Worm (Caenorhabditis elegans) whole organism, mixed stage, embryonic: ENCODE data around the gene math-19.
"Not testable (repeated sequence)": the region's sequence is repeated elsewhere in the genome, so short reads cannot be mapped to it uniquely, and the experiment has no call there.

Experiments
- M03D4.4 ChIP-seq: sonication (generic microtip); optimal IDR thresholded peaks from 2 replicates; lab custom pipeline; 2017; ENCODE audit warnings: mild to moderate bottlenecking, missing genetic modification characterization, missing compliant biosample characterization
- bed-3 ChIP-seq: fragments of 200-800 bp; sonication (Bioruptor generic); optimal IDR thresholded peaks from 3 replicates; lab custom pipeline; 2018; ENCODE audit warnings: mild to moderate bottlenecking, missing genetic modification characterization, moderate library complexity, missing compliant biosample characterization
- blmp-1 ChIP-seq: fragments of 150-350 bp; optimal IDR thresholded peaks from 2 replicates; lab custom pipeline; 2014; ENCODE audit warnings: missing biosample characterization, missing genetic modification characterization
- ceh-39 ChIP-seq: fragments of 150-350 bp; optimal IDR thresholded peaks from 2 replicates; lab custom pipeline; 2014; ENCODE audit warnings: missing biosample characterization, missing genetic modification characterization
- ceh-43 ChIP-seq: fragments of 200-800 bp; sonication (Bioruptor generic); optimal IDR thresholded peaks from 2 replicates; lab custom pipeline; 2018; ENCODE audit warnings: mild to moderate bottlenecking, missing genetic modification characterization, moderate library complexity, missing compliant biosample characterization
- ceh-83 ChIP-seq: fragments of 200-800 bp; sonication (Bioruptor generic); optimal IDR thresholded peaks from 2 replicates; lab custom pipeline; 2018; ENCODE audit warnings: mild to moderate bottlenecking, missing genetic modification characterization, missing compliant biosample characterization
- ces-1 ChIP-seq: fragments of 150-350 bp; optimal IDR thresholded peaks from 2 replicates; lab custom pipeline; 2014; ENCODE audit warnings: missing biosample characterization, missing genetic modification reagents, missing genetic modification characterization
- cnd-1 ChIP-seq: fragments of 200-800 bp; sonication (Bioruptor generic); optimal IDR thresholded peaks from 2 replicates; lab custom pipeline; 2018; ENCODE audit warnings: mild to moderate bottlenecking, missing genetic modification characterization, missing compliant biosample characterization
- drap-1 ChIP-seq: fragments of 200-800 bp; sonication (Bioruptor generic); optimal IDR thresholded peaks from 3 replicates; lab custom pipeline; 2018; ENCODE audit warnings: mild to moderate bottlenecking, missing genetic modification characterization, missing compliant biosample characterization
- elt-3 ChIP-seq: fragments of 150-350 bp; optimal IDR thresholded peaks from 2 replicates; lab custom pipeline; 2014; ENCODE audit warnings: missing biosample characterization, missing genetic modification characterization
- flh-1 ChIP-seq: fragments of 200-800 bp; sonication (Bioruptor generic); optimal IDR thresholded peaks from 2 replicates; lab custom pipeline; 2018; ENCODE audit warnings: mild to moderate bottlenecking, missing genetic modification characterization, moderate library complexity, missing compliant biosample characterization
- ham-2 ChIP-seq: fragments of 200-800 bp; sonication (Bioruptor generic); optimal IDR thresholded peaks from 2 replicates; lab custom pipeline; 2018; ENCODE audit warnings: mild to moderate bottlenecking, missing genetic modification characterization, missing compliant biosample characterization
- hlh-1 ChIP-seq: fragments of 150-350 bp; optimal IDR thresholded peaks from 2 replicates; lab custom pipeline; 2014; ENCODE audit warnings: missing biosample characterization, missing genetic modification reagents, missing genetic modification characterization
- lin-13 ChIP-seq: fragments of 150-350 bp; optimal IDR thresholded peaks from 2 replicates; lab custom pipeline; 2014; ENCODE audit warnings: missing biosample characterization, missing genetic modification characterization
- lin-32 ChIP-seq: fragments of 200-800 bp; sonication (Bioruptor generic); optimal IDR thresholded peaks from 2 replicates; lab custom pipeline; 2018; ENCODE audit warnings: mild to moderate bottlenecking, missing genetic modification characterization, missing compliant biosample characterization
- mab-5 ChIP-seq: fragments of 150-350 bp; optimal IDR thresholded peaks from 2 replicates; lab custom pipeline; 2014; ENCODE audit warnings: missing biosample characterization, missing genetic modification characterization
- mep-1 ChIP-seq: fragments of 150-350 bp; optimal IDR thresholded peaks from 2 replicates; lab custom pipeline; 2017; ENCODE audit warnings: missing biosample characterization, missing genetic modification reagents, missing genetic modification characterization, inconsistent platforms
- mls-2 ChIP-seq: sonication (generic microtip); optimal IDR thresholded peaks from 2 replicates; lab custom pipeline; 2016; ENCODE audit warnings: mild to moderate bottlenecking, missing genetic modification characterization, moderate library complexity, missing compliant biosample characterization
- nhr-12 ChIP-seq: fragments of 150-350 bp; optimal IDR thresholded peaks from 2 replicates; lab custom pipeline; 2014; ENCODE audit warnings: missing biosample characterization, missing genetic modification characterization
- nhr-2 ChIP-seq: fragments of 150-350 bp; optimal IDR thresholded peaks from 2 replicates; lab custom pipeline; 2014; ENCODE audit warnings: missing biosample characterization, missing genetic modification characterization
- nhr-237 ChIP-seq: fragments of 150-350 bp; optimal IDR thresholded peaks from 2 replicates; lab custom pipeline; 2014; ENCODE audit warnings: missing biosample characterization, missing genetic modification characterization
- nhr-28 ChIP-seq: fragments of 150-350 bp; optimal IDR thresholded peaks from 2 replicates; lab custom pipeline; 2014; ENCODE audit warnings: missing biosample characterization, missing genetic modification characterization
- pha-4 ChIP-seq: fragments of 150-350 bp; optimal IDR thresholded peaks from 2 replicates; lab custom pipeline; 2018; ENCODE audit warnings: missing biosample characterization, missing genetic modification reagents, missing genetic modification characterization
- sem-2 ChIP-seq: fragments of 200-800 bp; sonication (Bioruptor generic); optimal IDR thresholded peaks from 2 replicates; lab custom pipeline; 2018; ENCODE audit warnings: mild to moderate bottlenecking, missing genetic modification characterization, missing compliant biosample characterization
- snpc-4 ChIP-seq: fragments of 150-350 bp; optimal IDR thresholded peaks from 2 replicates; lab custom pipeline; 2014; ENCODE audit warnings: missing biosample characterization, missing genetic modification characterization
- sptf-1 ChIP-seq: sonication (generic microtip); optimal IDR thresholded peaks from 2 replicates; lab custom pipeline; 2017; ENCODE audit warnings: mild to moderate bottlenecking, missing genetic modification characterization, moderate library complexity, missing compliant biosample characterization
- tbx-8 ChIP-seq: fragments of 200-800 bp; sonication (Bioruptor generic); optimal IDR thresholded peaks from 2 replicates; lab custom pipeline; 2018; ENCODE audit warnings: mild to moderate bottlenecking, missing genetic modification characterization, moderate library complexity, missing compliant biosample characterization
- unc-39 ChIP-seq: fragments of 150-350 bp; optimal IDR thresholded peaks from 2 replicates; lab custom pipeline; 2014; ENCODE audit warnings: missing biosample characterization, missing genetic modification characterization
- ztf-11 ChIP-seq: fragments of 150-350 bp; optimal IDR thresholded peaks from 2 replicates; lab custom pipeline; 2014; ENCODE audit warnings: missing biosample characterization, missing genetic modification characterization

Gene math-19

ce11 chrII:2026525-2026924 is 27.9 kb downstream of the math-19 start, which contains the start of gene bath-21:
bath-21 (minus strand) TSS chrII:2026625.
- no peak for TF ChIP-seq mls-2 (tag; lab: Kevin White, UChicago)
- TF ChIP-seq blmp-1 (tag; lab: Kevin White, UChicago): no peak
- TF ChIP-seq nhr-237 (tag; lab: Kevin White, UChicago): no peak
- TF ChIP-seq sptf-1 (tag; lab: Kevin White, UChicago): no peak
- no peak for TF ChIP-seq sem-2 (GFP tag; lab: Kevin White, UChicago)
- no peak for TF ChIP-seq ham-2
- TF ChIP-seq unc-39 (tag; lab: Kevin White, UChicago): no peak
- no peak for TF ChIP-seq ztf-11
- no peak for TF ChIP-seq nhr-2 (tag; lab: Kevin White, UChicago)
- no peak for TF ChIP-seq elt-3 (tag; lab: Kevin White, UChicago)
- no peak for TF ChIP-seq lin-13 (tag; lab: Kevin White, UChicago)
- TF ChIP-seq nhr-28 (tag; lab: Kevin White, UChicago): no peak
- no peak for TF ChIP-seq mab-5 (tag; lab: Kevin White, UChicago)
- TF ChIP-seq bed-3 (GFP tag; lab: Kevin White, UChicago): no peak
- TF ChIP-seq mep-1 (tag; lab: Kevin White, UChicago): no peak
- no peak for TF ChIP-seq nhr-12
- TF ChIP-seq ces-1 (GFP tag; lab: Kevin White, UChicago): no peak

- TF ChIP-seq hlh-1 (tag; lab: Kevin White, UChicago): no peak
- no peak for TF ChIP-seq lin-13 (tag; lab: Kevin White, UChicago)
- TF ChIP-seq ceh-39 (tag; lab: Kevin White, UChicago): no peak
- no peak for TF ChIP-seq flh-1 (GFP tag; lab: Kevin White, UChicago)
- TF ChIP-seq ces-1 (GFP tag; lab: Kevin White, UChicago): no peak
- TF ChIP-seq cnd-1 (tag; lab: Kevin White, UChicago): no peak
- TF ChIP-seq elt-3 (tag; lab: Kevin White, UChicago): no peak
- no peak for TF ChIP-seq pha-4 (tag; lab: Kevin White, UChicago)
- no peak for TF ChIP-seq lin-32 (GFP tag; lab: Kevin White, UChicago)
Measured at ce11 chrII:2028712-2029111, 30.1 kb downstream of the math-19 start, which contains the start of gene bath-1. bath-1 (minus strand) TSS chrII:2028812.

- no peak for TF ChIP-seq pha-4 (tag; lab: Kevin White, UChicago)
Measured at ce11 chrII:2030367-2030766, 31.7 kb downstream of the math-19 start, which contains the start of gene bath-3. bath-3 (minus strand) TSS chrII:2030467.

ce11 chrII:2031852-2032251 is 33.2 kb downstream of the math-19 start, which contains the start of gene bath-5:
bath-5 (minus strand) TSS chrII:2031952.
- TF ChIP-seq snpc-4 (tag; lab: Kevin White, UChicago) (no peak), drap-1 (GFP tag; lab: Kevin White, UChicago) (no peak), ceh-83 (GFP tag; lab: Kevin White, UChicago) (no peak), nhr-237 (tag; lab: Kevin White, UChicago) (no peak), ces-1 (GFP tag; lab: Kevin White, UChicago) (no peak), M03D4.4 (tag; lab: Kevin White, UChicago) (no peak), bed-3 (GFP tag; lab: Kevin White, UChicago) (no peak), sem-2 (GFP tag; lab: Kevin White, UChicago) (no peak), elt-3 (tag; lab: Kevin White, UChicago) (no peak), tbx-8 (GFP tag; lab: Kevin White, UChicago) (no peak), mab-5 (tag; lab: Kevin White, UChicago) (no peak), ceh-43 (GFP tag; lab: Kevin White, UChicago) (no peak), hlh-1 (tag; lab: Kevin White, UChicago) (no peak), ham-2 (no peak), ztf-11 (no peak), flh-1 (GFP tag; lab: Kevin White, UChicago) (no peak), sptf-1 (tag; lab: Kevin White, UChicago) (no peak)

ce11 chrII:2032282-2032681 is 33.6 kb downstream of the math-19 start, which contains the start of gene btb-4:
btb-4 (plus strand) TSS chrII:2032316.
- not testable (repeated sequence) for TF ChIP-seq pha-4 (tag; lab: Kevin White, UChicago); ztf-11; mls-2 (tag; lab: Kevin White, UChicago)
